Worm (Caenorhabditis elegans): ENCODE data around the gene sad-1.

DNA sequence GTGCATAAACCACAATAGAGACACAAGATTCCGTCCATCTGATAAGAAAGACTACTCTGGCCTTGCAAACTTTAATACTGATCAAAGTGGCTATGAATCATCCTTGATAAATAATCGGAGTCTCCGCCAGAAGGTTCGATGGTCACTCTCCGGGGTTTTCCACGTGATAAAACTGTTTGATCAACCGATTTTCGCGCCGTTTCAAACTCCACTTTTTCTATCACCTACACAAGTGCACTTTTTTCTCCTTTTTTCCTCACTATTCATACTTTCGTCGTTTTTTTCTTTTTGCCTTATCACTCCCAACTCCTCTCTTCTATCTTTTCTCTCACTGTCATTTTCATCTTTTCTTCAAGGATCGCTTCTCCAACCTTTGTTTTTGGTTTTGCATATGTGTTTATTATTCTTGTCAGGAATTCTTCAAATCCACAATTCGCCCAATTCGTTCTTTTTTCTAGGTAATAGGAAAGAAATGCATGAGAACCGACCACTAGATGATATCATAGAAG is 28.2 kb upstream of the sad-1 start, which contains the start of gene F18H3.4:
- no peak for TF ChIP-seq unc-62 (GFP tag; optimal IDR thresholded peaks at IDR 0.05)
- TF ChIP-seq mdl-1 (tag; optimal IDR thresholded peaks at IDR 0.05): no peak
- no peak for TF ChIP-seq nhr-12 (tag; optimal IDR thresholded peaks at IDR 0.05)
- TF ChIP-seq elt-3 (tag; optimal IDR thresholded peaks at IDR 0.05): peak in 1 of 3 experiments; percentile 27
- no peak for TF ChIP-seq egl-27 (tag; optimal IDR thresholded peaks at IDR 0.05)
- no peak for TF ChIP-seq eor-1 (tag; optimal IDR thresholded peaks at IDR 0.05)
- no peak for TF ChIP-seq nhr-28 (tag; optimal IDR thresholded peaks at IDR 0.05)
- no peak for TF ChIP-seq nhr-237 (tag; optimal IDR thresholded peaks at IDR 0.05)
- no peak for TF ChIP-seq egl-5 (tag; optimal IDR thresholded peaks at IDR 0.05)
- peak; percentile 19 for TF ChIP-seq nfya-1 (tag; optimal IDR thresholded peaks at IDR 0.05; ENCODE audit: insufficient read depth)
- no peak for TF ChIP-seq elt-1 (tag; optimal IDR thresholded peaks at IDR 0.05)
- TF ChIP-seq lin-39 (tag; optimal IDR thresholded peaks at IDR 0.05): no peak
